Worm (Caenorhabditis elegans): ENCODE measurements around the gene C01G12.7.

Gene C01G12.7

DNA sequence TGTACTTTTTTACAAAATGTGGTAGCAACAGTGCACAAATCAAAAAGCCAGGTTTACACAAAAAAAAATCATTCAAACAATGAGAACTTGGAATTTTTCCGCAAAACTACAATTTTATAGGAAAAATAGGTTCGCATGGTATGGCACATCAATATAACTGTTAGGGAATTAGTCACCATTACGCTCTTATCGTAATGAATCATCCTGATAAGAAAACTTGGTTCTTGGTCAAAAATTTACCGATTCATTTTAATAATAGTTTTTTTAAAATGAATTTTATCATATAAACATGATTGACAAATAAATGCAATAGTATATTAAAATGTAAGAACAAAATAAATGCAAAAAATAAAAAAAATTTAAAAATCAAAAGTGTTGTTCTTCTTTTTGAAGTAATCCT, 51.1 kb downstream of the C01G12.7 start:
- no peak for TF ChIP-seq hmbx-1 (tag; optimal IDR thresholded peaks at IDR 0.05)
- no peak for TF ChIP-seq tra-4 (tag; optimal IDR thresholded peaks at IDR 0.05)
- no peak for TF ChIP-seq B0310.2 (tag; optimal IDR thresholded peaks at IDR 0.05)
- TF ChIP-seq hnd-1 (tag; optimal IDR thresholded peaks at IDR 0.05) = no peak
- TF ChIP-seq ceh-13 (GFP tag; optimal IDR thresholded peaks at IDR 0.05) = no peak
- TF ChIP-seq aly-1 (tag; optimal IDR thresholded peaks at IDR 0.05) = no peak
- TF ChIP-seq pes-1 (GFP tag; IDR thresholded peaks at IDR 0.05) = no peak
- no peak for TF ChIP-seq scrt-1 (GFP tag; IDR thresholded peaks at IDR 0.05)
- TF ChIP-seq hmg-4 (GFP tag; optimal IDR thresholded peaks at IDR 0.05) = no peak
- TF ChIP-seq ets-7 (tag; optimal IDR thresholded peaks at IDR 0.05) = no peak
- no peak for TF ChIP-seq flt-1 (GFP tag; IDR thresholded peaks at IDR 0.05)
- no peak for TF ChIP-seq ceh-36 (tag; optimal IDR thresholded peaks at IDR 0.05)
- TF ChIP-seq sea-1 (GFP tag; conservative IDR thresholded peaks at IDR 0.05) = no peak

All from whole organism, early embryonic.